Fruit fly (Drosophila melanogaster): Measurements from ENCODE around the gene CG11858.
A peak's percentile ranks its signal among the peaks of the same experiment; 100 is the strongest.

The CG11858 gene

dm6 chr3R:25262322-25262761, at the start of gene CG11858, which contains the start of gene Kdsr:
TSS of gene CG11858 (plus strand) at chr3R:25262741.
TSS of gene Kdsr (minus strand) at chr3R:25262498.
- TF ChIP-seq pad (GFP tag; optimal IDR thresholded peaks at IDR 0.05) (peak; percentile 44), CG7101 (tag; optimal IDR thresholded peaks at IDR 0.05) (peak; percentile 81), CG12768 (GFP tag; optimal IDR thresholded peaks at IDR 0.05) (peak; percentile 66), cic (GFP tag; optimal IDR thresholded peaks at IDR 0.05) (peak; percentile 75), cnc (optimal IDR thresholded peaks at IDR 0.05) (no peak), CG14711 (tag; optimal IDR thresholded peaks at IDR 0.05) (peak; percentile 74), Mnt (GFP tag; optimal IDR thresholded peaks at IDR 0.05) (peak; percentile 83), ovo (GFP tag; optimal IDR thresholded peaks at IDR 0.05) (peak; percentile 24), CG1620 (GFP tag; optimal IDR thresholded peaks at IDR 0.05) (peak; percentile 58), Crg-1 (GFP tag; optimal IDR thresholded peaks at IDR 0.05) (peak; percentile 27), tj (GFP tag; optimal IDR thresholded peaks at IDR 0.05) (peak; percentile 39), toe (GFP tag; optimal IDR thresholded peaks at IDR 0.05) (no peak), CG11617 (GFP tag; optimal IDR thresholded peaks at IDR 0.05) (peak; percentile 64), CG5204 (GFP tag; optimal IDR thresholded peaks at IDR 0.05) (no peak), bab1 (GFP tag; optimal IDR thresholded peaks at IDR 0.05) (peak; percentile 84), Clk (GFP tag; optimal IDR thresholded peaks at IDR 0.05) (peak; percentile 40), CG33017 (tag; optimal IDR thresholded peaks at IDR 0.05) (peak; percentile 48), kay (GFP tag; ENCODE audit: borderline replicate concordance) (no peak), CG7045 (GFP tag; optimal IDR thresholded peaks at IDR 0.05) (peak; percentile 42)

dm6 chr3R:25215123-25215522, 47.4 kb upstream of the CG11858 start, which contains the start of gene Saysd1:
TSS of gene Saysd1 (minus strand) at chr3R:25215188.
- TF ChIP-seq Hr96 (GFP tag; optimal IDR thresholded peaks at IDR 0.05) (peak; percentile 12), CG7045 (GFP tag; optimal IDR thresholded peaks at IDR 0.05) (peak; percentile 21), kay (GFP tag; ENCODE audit: borderline replicate concordance) (peak; percentile 71), CG14711 (tag; optimal IDR thresholded peaks at IDR 0.05) (peak; percentile 3), CG1620 (GFP tag; optimal IDR thresholded peaks at IDR 0.05) (no peak), toe (GFP tag; optimal IDR thresholded peaks at IDR 0.05) (peak; percentile 51), CG5204 (GFP tag; optimal IDR thresholded peaks at IDR 0.05) (no peak)

dm6 chr3R:25215997-25216396, 46.5 kb upstream of the CG11858 start, which contains the start of gene CG31106:
TSS of gene CG31106 (plus strand) at chr3R:25216297.
- TF ChIP-seq Mnt (GFP tag; optimal IDR thresholded peaks at IDR 0.05) (no peak), kay (GFP tag; ENCODE audit: borderline replicate concordance) (no peak), ovo (GFP tag; optimal IDR thresholded peaks at IDR 0.05) (no peak), tj (GFP tag; optimal IDR thresholded peaks at IDR 0.05) (no peak), bab1 (GFP tag; optimal IDR thresholded peaks at IDR 0.05) (no peak), pad (GFP tag; optimal IDR thresholded peaks at IDR 0.05) (no peak), CG33017 (tag; optimal IDR thresholded peaks at IDR 0.05) (no peak), Hr96 (GFP tag; optimal IDR thresholded peaks at IDR 0.05) (no peak), CG1620 (GFP tag; optimal IDR thresholded peaks at IDR 0.05) (no peak), cnc (optimal IDR thresholded peaks at IDR 0.05) (no peak), CG14711 (tag; optimal IDR thresholded peaks at IDR 0.05) (no peak), CG5204 (GFP tag; optimal IDR thresholded peaks at IDR 0.05) (no peak), CG11617 (GFP tag; optimal IDR thresholded peaks at IDR 0.05) (no peak), CG7101 (tag; optimal IDR thresholded peaks at IDR 0.05) (no peak), Clk (GFP tag; optimal IDR thresholded peaks at IDR 0.05) (no peak), cic (GFP tag; optimal IDR thresholded peaks at IDR 0.05) (no peak)

- TF ChIP-seq Mnt (GFP tag; optimal IDR thresholded peaks at IDR 0.05) (no peak), cic (GFP tag; optimal IDR thresholded peaks at IDR 0.05) (peak; percentile 6), CG7045 (GFP tag; optimal IDR thresholded peaks at IDR 0.05) (no peak)
These were observed 43.5 kb upstream of the CG11858 start, which contains the start of gene CG31103 for dm6 chr3R:25219018-25219417. TSS of gene CG31103 (plus strand) at chr3R:25219318.

- TF ChIP-seq Crg-1 (GFP tag; optimal IDR thresholded peaks at IDR 0.05) (no peak), CG14711 (tag; optimal IDR thresholded peaks at IDR 0.05) (peak; percentile 11), CG5204 (GFP tag; optimal IDR thresholded peaks at IDR 0.05) (peak; percentile 42), toe (GFP tag; optimal IDR thresholded peaks at IDR 0.05) (peak; percentile 3), kay (GFP tag; ENCODE audit: borderline replicate concordance) (peak; percentile 74)
These were observed 41.2 kb upstream of the CG11858 start, which contains the start of gene Alg9 for dm6 chr3R:25221203-25221807. TSS of gene Alg9 (plus strand) at chr3R:25221589.

- TF ChIP-seq CG33017 (tag; optimal IDR thresholded peaks at IDR 0.05) (no peak), CG7101 (tag; optimal IDR thresholded peaks at IDR 0.05) (no peak), CG5204 (GFP tag; optimal IDR thresholded peaks at IDR 0.05) (no peak), ovo (GFP tag; optimal IDR thresholded peaks at IDR 0.05) (no peak), CG1620 (GFP tag; optimal IDR thresholded peaks at IDR 0.05) (no peak), CG7045 (GFP tag; optimal IDR thresholded peaks at IDR 0.05) (no peak), CG12768 (GFP tag; optimal IDR thresholded peaks at IDR 0.05) (no peak)
These were observed 37.1 kb upstream of the CG11858 start for dm6 chr3R:25225483-25225882.

All from whole organism, adult.